Worm (Caenorhabditis elegans) whole organism, midembryonic: ENCODE measurements around the gene psr-1.

Experiments used
- flt-1 ChIP-seq: fragments of 200-800 bp; sonication (Bioruptor generic); IDR thresholded peaks from 2 replicates; pipeline ENCODE4 v1.3.6; 2022; ENCODE audit warnings: missing genetic modification characterization, missing compliant biosample characterization
- klf-2 ChIP-seq: fragments of 200-800 bp; sonication (Bioruptor generic); conservative IDR thresholded peaks from 2 replicates; pipeline ENCODE4 v1.3.6; 2022; ENCODE audit warnings: missing genetic modification reagents, missing genetic modification characterization, missing compliant biosample characterization
- ztf-23 ChIP-seq: fragments of 200-800 bp; sonication (Bioruptor generic); IDR thresholded peaks from 2 replicates; pipeline ENCODE4 v1.3.6; 2022; ENCODE audit warnings: missing genetic modification reagents, missing genetic modification characterization, missing compliant biosample characterization

ce11 chrIV:4605608-4606007 lies 47.5 kb upstream of the psr-1 start, which contains the start of gene nspg-10:
- no peak for TF ChIP-seq ztf-23 (GFP tag; lab: Robert Waterston, UW)
- TF ChIP-seq flt-1 (GFP tag; lab: Robert Waterston, UW), result no peak
- TF ChIP-seq klf-2 (GFP tag; lab: Robert Waterston, UW), result no peak
